Fruit fly (Drosophila melanogaster) Kc167 (cell line): ENCODE results near the gene CG32845.

Experiments used
- Myc ChIP-seq: fragments of >200 bp; optimal IDR thresholded peaks from 2 replicates; lab custom pipeline; 2017; ENCODE audit warnings: missing external identifiers
- ttk ChIP-seq: sonication (Bioruptor generic); optimal IDR thresholded peaks from 2 replicates; lab custom pipeline; 2017; ENCODE audit warnings: missing external identifiers

- TF ChIP-seq ttk (no peak), Myc (no peak)
Measured at dm6 chr3L:265808-266207, 7.4 kb downstream of the CG32845 start, which contains the start of gene CG34263.
